Worm (Caenorhabditis elegans) whole organism, mixed stage, embryonic: ENCODE data around the gene srd-51.

ENCODE experiments used
- M03D4.4 ChIP-seq: sonication (generic microtip); optimal IDR thresholded peaks from 2 replicates; lab custom pipeline; 2017; ENCODE audit warnings: mild to moderate bottlenecking, missing genetic modification characterization, missing compliant biosample characterization
- bed-3 ChIP-seq: fragments of 200-800 bp; sonication (Bioruptor generic); optimal IDR thresholded peaks from 3 replicates; lab custom pipeline; 2018; ENCODE audit warnings: mild to moderate bottlenecking, missing genetic modification characterization, moderate library complexity, missing compliant biosample characterization
- blmp-1 ChIP-seq: fragments of 150-350 bp; optimal IDR thresholded peaks from 2 replicates; lab custom pipeline; 2014; ENCODE audit warnings: missing biosample characterization, missing genetic modification characterization
- ceh-39 ChIP-seq: fragments of 150-350 bp; optimal IDR thresholded peaks from 2 replicates; lab custom pipeline; 2014; ENCODE audit warnings: missing biosample characterization, missing genetic modification characterization
- ceh-43 ChIP-seq: fragments of 200-800 bp; sonication (Bioruptor generic); optimal IDR thresholded peaks from 2 replicates; lab custom pipeline; 2018; ENCODE audit warnings: mild to moderate bottlenecking, missing genetic modification characterization, moderate library complexity, missing compliant biosample characterization
- ceh-83 ChIP-seq: fragments of 200-800 bp; sonication (Bioruptor generic); optimal IDR thresholded peaks from 2 replicates; lab custom pipeline; 2018; ENCODE audit warnings: mild to moderate bottlenecking, missing genetic modification characterization, missing compliant biosample characterization
- ces-1 ChIP-seq: fragments of 150-350 bp; optimal IDR thresholded peaks from 2 replicates; lab custom pipeline; 2014; ENCODE audit warnings: missing biosample characterization, missing genetic modification reagents, missing genetic modification characterization
- cnd-1 ChIP-seq: fragments of 200-800 bp; sonication (Bioruptor generic); optimal IDR thresholded peaks from 2 replicates; lab custom pipeline; 2018; ENCODE audit warnings: mild to moderate bottlenecking, missing genetic modification characterization, missing compliant biosample characterization
- drap-1 ChIP-seq: fragments of 200-800 bp; sonication (Bioruptor generic); optimal IDR thresholded peaks from 3 replicates; lab custom pipeline; 2018; ENCODE audit warnings: mild to moderate bottlenecking, missing genetic modification characterization, missing compliant biosample characterization
- elt-1 ChIP-seq: sonication (generic microtip); optimal IDR thresholded peaks from 2 replicates; lab custom pipeline; 2017; ENCODE audit warnings: missing genetic modification characterization, mild to moderate bottlenecking, missing compliant biosample characterization, antibody characterized with exemption, moderate library complexity, borderline replicate concordance; ENCODE audit not compliant: insufficient read depth
- elt-3 ChIP-seq: fragments of 150-350 bp; optimal IDR thresholded peaks from 2 replicates; lab custom pipeline; 2014; ENCODE audit warnings: missing biosample characterization, missing genetic modification characterization
- flh-1 ChIP-seq: fragments of 200-800 bp; sonication (Bioruptor generic); optimal IDR thresholded peaks from 2 replicates; lab custom pipeline; 2018; ENCODE audit warnings: mild to moderate bottlenecking, missing genetic modification characterization, moderate library complexity, missing compliant biosample characterization
- ham-2 ChIP-seq: fragments of 200-800 bp; sonication (Bioruptor generic); optimal IDR thresholded peaks from 2 replicates; lab custom pipeline; 2018; ENCODE audit warnings: mild to moderate bottlenecking, missing genetic modification characterization, missing compliant biosample characterization
- hlh-1 ChIP-seq: fragments of 150-350 bp; optimal IDR thresholded peaks from 2 replicates; lab custom pipeline; 2014; ENCODE audit warnings: missing biosample characterization, missing genetic modification reagents, missing genetic modification characterization
- lin-13 ChIP-seq: fragments of 150-350 bp; optimal IDR thresholded peaks from 2 replicates; lab custom pipeline; 2014; ENCODE audit warnings: missing biosample characterization, missing genetic modification characterization
- lin-32 ChIP-seq: fragments of 200-800 bp; sonication (Bioruptor generic); optimal IDR thresholded peaks from 2 replicates; lab custom pipeline; 2018; ENCODE audit warnings: mild to moderate bottlenecking, missing genetic modification characterization, missing compliant biosample characterization
- lsy-2 ChIP-seq: fragments of 150-350 bp; optimal IDR thresholded peaks from 2 replicates; lab custom pipeline; 2014; ENCODE audit warnings: missing biosample characterization, missing genetic modification characterization
- mab-5 ChIP-seq: fragments of 150-350 bp; optimal IDR thresholded peaks from 2 replicates; lab custom pipeline; 2014; ENCODE audit warnings: missing biosample characterization, missing genetic modification characterization
- mep-1 ChIP-seq: fragments of 150-350 bp; optimal IDR thresholded peaks from 2 replicates; lab custom pipeline; 2017; ENCODE audit warnings: missing biosample characterization, missing genetic modification reagents, missing genetic modification characterization, inconsistent platforms
- mls-2 ChIP-seq: sonication (generic microtip); optimal IDR thresholded peaks from 2 replicates; lab custom pipeline; 2016; ENCODE audit warnings: mild to moderate bottlenecking, missing genetic modification characterization, moderate library complexity, missing compliant biosample characterization
- nhr-12 ChIP-seq: fragments of 150-350 bp; optimal IDR thresholded peaks from 2 replicates; lab custom pipeline; 2014; ENCODE audit warnings: missing biosample characterization, missing genetic modification characterization
- nhr-2 ChIP-seq: fragments of 150-350 bp; optimal IDR thresholded peaks from 2 replicates; lab custom pipeline; 2014; ENCODE audit warnings: missing biosample characterization, missing genetic modification characterization
- nhr-237 ChIP-seq: fragments of 150-350 bp; optimal IDR thresholded peaks from 2 replicates; lab custom pipeline; 2014; ENCODE audit warnings: missing biosample characterization, missing genetic modification characterization
- nhr-28 ChIP-seq: fragments of 150-350 bp; optimal IDR thresholded peaks from 2 replicates; lab custom pipeline; 2014; ENCODE audit warnings: missing biosample characterization, missing genetic modification characterization
- nhr-76 ChIP-seq: sonication (generic microtip); optimal IDR thresholded peaks from 2 replicates; lab custom pipeline; 2017; ENCODE audit warnings: missing biosample characterization, missing genetic modification characterization
- pha-4 ChIP-seq: fragments of 150-350 bp; optimal IDR thresholded peaks from 2 replicates; lab custom pipeline; 2018; ENCODE audit warnings: missing biosample characterization, missing genetic modification reagents, missing genetic modification characterization
- sem-2 ChIP-seq: fragments of 200-800 bp; sonication (Bioruptor generic); optimal IDR thresholded peaks from 2 replicates; lab custom pipeline; 2018; ENCODE audit warnings: mild to moderate bottlenecking, missing genetic modification characterization, missing compliant biosample characterization
- snpc-4 ChIP-seq: fragments of 150-350 bp; optimal IDR thresholded peaks from 2 replicates; lab custom pipeline; 2014; ENCODE audit warnings: missing biosample characterization, missing genetic modification characterization
- sptf-1 ChIP-seq: sonication (generic microtip); optimal IDR thresholded peaks from 2 replicates; lab custom pipeline; 2017; ENCODE audit warnings: mild to moderate bottlenecking, missing genetic modification characterization, moderate library complexity, missing compliant biosample characterization
- tbx-8 ChIP-seq: fragments of 200-800 bp; sonication (Bioruptor generic); optimal IDR thresholded peaks from 2 replicates; lab custom pipeline; 2018; ENCODE audit warnings: mild to moderate bottlenecking, missing genetic modification characterization, moderate library complexity, missing compliant biosample characterization
- unc-120 ChIP-seq: sonication (generic microtip); optimal IDR thresholded peaks from 2 replicates; lab custom pipeline; 2017; ENCODE audit warnings: missing genetic modification characterization, missing compliant biosample characterization; ENCODE audit not compliant: poor library complexity, severe bottlenecking
- unc-39 ChIP-seq: fragments of 150-350 bp; optimal IDR thresholded peaks from 2 replicates; lab custom pipeline; 2014; ENCODE audit warnings: missing biosample characterization, missing genetic modification characterization
- unc-62 ChIP-seq: fragments of 150-350 bp; optimal IDR thresholded peaks from 2 replicates; lab custom pipeline; 2014; ENCODE audit warnings: missing biosample characterization, missing genetic modification reagents, missing genetic modification characterization
- zip-8 ChIP-seq: fragments of 150-350 bp; optimal IDR thresholded peaks from 2 replicates; lab custom pipeline; 2014; ENCODE audit warnings: missing biosample characterization, missing genetic modification characterization
- ztf-11 ChIP-seq: fragments of 150-350 bp; optimal IDR thresholded peaks from 2 replicates; lab custom pipeline; 2014; ENCODE audit warnings: missing biosample characterization, missing genetic modification characterization

The srd-51 gene

ce11 chrX:13514384-13514783 is 29.7 kb upstream of the srd-51 start:
- peak; percentile 49 for TF ChIP-seq lsy-2 (tag; lab: Kevin White, UChicago)
- peak; percentile 91 for TF ChIP-seq ces-1 (GFP tag; lab: Kevin White, UChicago)
- TF ChIP-seq sptf-1 (tag; lab: Kevin White, UChicago) = peak; percentile 42
- no peak for TF ChIP-seq ztf-11 (tag; lab: Kevin White, UChicago)
- TF ChIP-seq tbx-8 (GFP tag; lab: Kevin White, UChicago) = no peak
- peak; percentile 93 for TF ChIP-seq nhr-237 (tag; lab: Kevin White, UChicago)
- TF ChIP-seq, all 35 proteins: peak for 4

ce11 chrX:13511796-13512195 is 27.1 kb upstream of the srd-51 start:
- no peak for TF ChIP-seq nhr-2
- no peak for TF ChIP-seq mab-5 (tag; lab: Kevin White, UChicago)
- peak; percentile 84 for TF ChIP-seq drap-1 (GFP tag; lab: Kevin White, UChicago)
- TF ChIP-seq pha-4 (tag; lab: Kevin White, UChicago) = no peak
- TF ChIP-seq unc-39 (tag; lab: Kevin White, UChicago) = no peak
- TF ChIP-seq nhr-76 (tag; lab: Kevin White, UChicago) = no peak
- TF ChIP-seq sem-2 = peak; percentile 72
- peak; percentile 44 for TF ChIP-seq ham-2 (GFP tag; lab: Kevin White, UChicago)
- peak; percentile 87 for TF ChIP-seq sptf-1 (tag; lab: Kevin White, UChicago)
- no peak for TF ChIP-seq blmp-1
- TF ChIP-seq tbx-8 (GFP tag; lab: Kevin White, UChicago) = peak; percentile 53
- peak; percentile 47 for TF ChIP-seq nhr-28 (tag; lab: Kevin White, UChicago)
- TF ChIP-seq unc-120 (tag; lab: Kevin White, UChicago) = peak; percentile 86
- TF ChIP-seq elt-1 (tag; lab: Kevin White, UChicago) = no peak
- TF ChIP-seq ceh-39 (tag; lab: Kevin White, UChicago) = no peak
- TF ChIP-seq mep-1 = peak; percentile 35
- peak; percentile 8 for TF ChIP-seq lsy-2 (tag; lab: Kevin White, UChicago)
- peak; percentile 79 for TF ChIP-seq M03D4.4 (tag; lab: Kevin White, UChicago)
- TF ChIP-seq lin-13 = peak; percentile 17
- peak; percentile 82 for TF ChIP-seq ceh-43 (GFP tag; lab: Kevin White, UChicago)
- peak; percentile 79 for TF ChIP-seq bed-3 (GFP tag; lab: Kevin White, UChicago)
- peak; percentile 14 for TF ChIP-seq ces-1 (GFP tag; lab: Kevin White, UChicago)
- TF ChIP-seq elt-3 (tag; lab: Kevin White, UChicago) = no peak
- TF ChIP-seq nhr-237 (tag; lab: Kevin White, UChicago) = no peak
- peak; percentile 39 for TF ChIP-seq flh-1 (GFP tag; lab: Kevin White, UChicago)
- TF ChIP-seq cnd-1 (tag; lab: Kevin White, UChicago) = peak; percentile 90
- TF ChIP-seq ztf-11 (tag; lab: Kevin White, UChicago) = no peak
- TF ChIP-seq mls-2 (tag; lab: Kevin White, UChicago) = peak; percentile 87
- TF ChIP-seq snpc-4 = no peak
- peak; percentile 80 for TF ChIP-seq ceh-83 (GFP tag; lab: Kevin White, UChicago)
- peak; percentile 29 for TF ChIP-seq unc-62 (GFP tag; lab: Kevin White, UChicago)
- peak; percentile 67 for TF ChIP-seq lin-32
- no peak for TF ChIP-seq nhr-12 (tag; lab: Kevin White, UChicago)
- TF ChIP-seq zip-8 (tag; lab: Kevin White, UChicago) = no peak
- no peak for TF ChIP-seq hlh-1 (tag; lab: Kevin White, UChicago)

- no peak for TF ChIP-seq ceh-43 (GFP tag; lab: Kevin White, UChicago)
- TF ChIP-seq nhr-12 (tag; lab: Kevin White, UChicago) = no peak
- no peak for TF ChIP-seq nhr-28 (tag; lab: Kevin White, UChicago)
- TF ChIP-seq lin-13 = no peak
- no peak for TF ChIP-seq nhr-76 (tag; lab: Kevin White, UChicago)
- no peak for TF ChIP-seq ceh-83 (GFP tag; lab: Kevin White, UChicago)
- no peak for TF ChIP-seq sptf-1 (tag; lab: Kevin White, UChicago)
- no peak for TF ChIP-seq unc-120 (tag; lab: Kevin White, UChicago)
- TF ChIP-seq cnd-1 (tag; lab: Kevin White, UChicago) = no peak
- TF ChIP-seq sem-2 = no peak
- TF ChIP-seq ztf-11 (tag; lab: Kevin White, UChicago) = no peak
- no peak for TF ChIP-seq ces-1 (GFP tag; lab: Kevin White, UChicago)
- TF ChIP-seq M03D4.4 (tag; lab: Kevin White, UChicago) = no peak
- no peak for TF ChIP-seq drap-1 (GFP tag; lab: Kevin White, UChicago)
- TF ChIP-seq blmp-1 = no peak
- no peak for TF ChIP-seq tbx-8 (GFP tag; lab: Kevin White, UChicago)
Observed at ce11 chrX:13510997-13511396, 26.3 kb upstream of the srd-51 start, which contains the start of gene col-185. Gene col-185 (minus strand): TSS chrX:13511097.
